Worm (Caenorhabditis elegans): Measurements from ENCODE around the gene Y69E1A.8.

The Y69E1A.8 gene

ce11 chrIV:10918877-10919560 lies 47.4 kb upstream of the Y69E1A.8 start (continued):
- TF ChIP-seq zfp-3 (GFP tag; conservative IDR thresholded peaks at IDR 0.05) = no peak

- TF ChIP-seq hlh-30 (tag; optimal IDR thresholded peaks at IDR 0.05; ENCODE audit: insufficient read depth) = peak; percentile 7
- no peak for TF ChIP-seq ceh-20 (GFP tag; IDR thresholded peaks at IDR 0.05)
- TF ChIP-seq zag-1 (tag; optimal IDR thresholded peaks at IDR 0.05) = no peak
These were observed 46.6 kb upstream of the Y69E1A.8 start, which contains the start of gene rbr-2 for ce11 chrIV:10919770-10920169. TSS of gene rbr-2 (plus strand) at chrIV:10920070.

- no peak for TF ChIP-seq saeg-2 (GFP tag; IDR thresholded peaks at IDR 0.05)
- peak; percentile 7; the same call in 1 of the 2 replicates for TF ChIP-seq lin-29 (GFP tag; IDR thresholded peaks at IDR 0.05)
- TF ChIP-seq rbr-2 (tag; optimal IDR thresholded peaks at IDR 0.05) = no peak
- peak; percentile 81 for TF ChIP-seq zfp-3 (GFP tag; conservative IDR thresholded peaks at IDR 0.05)
- no peak for TF ChIP-seq fos-1 (tag; optimal IDR thresholded peaks at IDR 0.05)
- TF ChIP-seq lin-38 (GFP tag; IDR thresholded peaks at IDR 0.05) = peak; percentile 74
- TF ChIP-seq dmd-8 (GFP tag; IDR thresholded peaks at IDR 0.05) = peak; percentile 16; the same call in 1 of the 2 replicates
- peak; percentile 80 for TF ChIP-seq mes-2 (tag; optimal IDR thresholded peaks at IDR 0.05; ENCODE audit: poor library complexity, severe bottlenecking)
- TF ChIP-seq nhr-6 (tag; optimal IDR thresholded peaks at IDR 0.05) = peak; percentile 65
- no peak for TF ChIP-seq F26F4.8 (GFP tag; conservative IDR thresholded peaks at IDR 0.05)
- TF ChIP-seq dpl-1 (GFP tag; optimal IDR thresholded peaks at IDR 0.05) = peak; percentile 76
- TF ChIP-seq nhr-77 (tag; optimal IDR thresholded peaks at IDR 0.05) = peak; percentile 70
- peak; percentile 61 for TF ChIP-seq madf-9 (GFP tag; conservative IDR thresholded peaks at IDR 0.05)
- TF ChIP-seq dve-1 (tag; optimal IDR thresholded peaks at IDR 0.05; ENCODE audit: insufficient read depth) = peak; percentile 79
- no peak for TF ChIP-seq madf-5 (GFP tag; IDR thresholded peaks at IDR 0.05)
- TF ChIP-seq nhr-102 (tag; optimal IDR thresholded peaks at IDR 0.05) = no peak
- TF ChIP-seq php-3 (GFP tag; IDR thresholded peaks at IDR 0.05) = no peak
- no peak for TF ChIP-seq nhr-48 (tag; optimal IDR thresholded peaks at IDR 0.05)
- no peak; the same call in 1 of the 2 replicates for TF ChIP-seq arid-1 (GFP tag; conservative IDR thresholded peaks at IDR 0.05)
- no peak for TF ChIP-seq spr-3 (GFP tag; optimal IDR thresholded peaks at IDR 0.05)
- peak; percentile 65 for TF ChIP-seq ceh-20 (GFP tag; IDR thresholded peaks at IDR 0.05)
- TF ChIP-seq pqm-1 (tag; optimal IDR thresholded peaks at IDR 0.05) = no peak
- TF ChIP-seq lin-1 (GFP tag; IDR thresholded peaks at IDR 0.05) = peak; percentile 45; the same call in 1 of the 2 replicates
- peak; percentile 57 for TF ChIP-seq lin-13 (GFP tag; optimal IDR thresholded peaks at IDR 0.05)
- no peak for TF ChIP-seq sdz-12 (GFP tag; optimal IDR thresholded peaks at IDR 0.05)
- peak; percentile 41 for TF ChIP-seq nhr-11 (tag; optimal IDR thresholded peaks at IDR 0.05)
- no peak for TF ChIP-seq ceh-82 (tag; optimal IDR thresholded peaks at IDR 0.05)
- TF ChIP-seq hif-1 (tag; optimal IDR thresholded peaks at IDR 0.05) = peak in 1 of 2 experiments; percentile 66
- TF ChIP-seq mxl-3 (GFP tag; optimal IDR thresholded peaks at IDR 0.05) = peak; percentile 8
- TF ChIP-seq ceh-62 (tag; optimal IDR thresholded peaks at IDR 0.05) = no peak
- TF ChIP-seq Y105C5A.15 (GFP tag; IDR thresholded peaks at IDR 0.05) = no peak
- peak; percentile 88 for TF ChIP-seq mep-1 (tag; optimal IDR thresholded peaks at IDR 0.05)
- TF ChIP-seq snpc-1.2 (GFP tag; IDR thresholded peaks at IDR 0.05) = peak; percentile 55; the same call in 1 of the 2 replicates
- TF ChIP-seq daf-8 (GFP tag; IDR thresholded peaks at IDR 0.05) = no peak
- TF ChIP-seq nhr-10 (tag; optimal IDR thresholded peaks at IDR 0.05) = no peak
- no peak for TF ChIP-seq lin-39 (tag; optimal IDR thresholded peaks at IDR 0.05)
- peak; percentile 5 for TF ChIP-seq ztf-7 (tag; optimal IDR thresholded peaks at IDR 0.05)
- TF ChIP-seq T26A8.4 (GFP tag; IDR thresholded peaks at IDR 0.05) = peak; percentile 39
- peak in 1 of 2 experiments; percentile 91 for TF ChIP-seq lsy-2 (tag; optimal IDR thresholded peaks at IDR 0.05)
- TF ChIP-seq nhr-41 (GFP tag; IDR thresholded peaks at IDR 0.05) = no peak
- no peak for TF ChIP-seq tag-97 (GFP tag; IDR thresholded peaks at IDR 0.05)
- TF ChIP-seq gei-8 (GFP tag; optimal IDR thresholded peaks at IDR 0.05) = no peak
- TF ChIP-seq nhr-28 (tag; optimal IDR thresholded peaks at IDR 0.05) = peak; percentile 59
These were observed 33.3 kb upstream of the Y69E1A.8 start, which contains the start of the genes dnc-1 and lsm-7 for ce11 chrIV:10933062-10933552. TSS of gene dnc-1 (minus strand) at chrIV:10933203. TSS of gene lsm-7 (plus strand) at chrIV:10933502.
